Worm (Caenorhabditis elegans) whole organism, L4 larva: ENCODE data around the gene inpp-1.
A peak's percentile ranks its signal among the peaks of the same experiment; 100 is the strongest.

Experiments used
- D1046.2 ChIP-seq: fragments of 200-800 bp; sonication (Bioruptor generic); IDR thresholded peaks from 2 replicates; pipeline ENCODE4 v1.3.6; 2022; ENCODE audit warnings: missing genetic modification characterization, missing compliant biosample characterization
- aly-2 ChIP-seq: sonication (generic microtip); optimal IDR thresholded peaks from 2 replicates; lab custom pipeline; 2018; ENCODE audit warnings: missing biosample characterization, missing genetic modification characterization
- lin-13 ChIP-seq: fragments of 150-350 bp; optimal IDR thresholded peaks from 2 replicates; lab custom pipeline; 2014; ENCODE audit warnings: missing biosample characterization, missing genetic modification reagents, missing genetic modification characterization
- lin-15B ChIP-seq: fragments of 150-350 bp; sonication (generic microtip); optimal IDR thresholded peaks from 3 replicates; lab custom pipeline; 2014; ENCODE audit warnings: missing biosample characterization, missing genetic modification characterization
- lin-29 ChIP-seq: fragments of 200-800 bp; sonication (Bioruptor generic); IDR thresholded peaks from 2 replicates; pipeline ENCODE4 v1.3.6; 2022; ENCODE audit warnings: missing genetic modification reagents, missing genetic modification characterization, missing compliant biosample characterization
- lin-38 ChIP-seq: fragments of 200-800 bp; sonication (Bioruptor generic); IDR thresholded peaks from 2 replicates; pipeline ENCODE4 v1.3.6; 2022; ENCODE audit warnings: missing genetic modification reagents, missing genetic modification characterization, missing compliant biosample characterization
- mxl-3 ChIP-seq: fragments of 200-800 bp; sonication (Bioruptor generic); optimal IDR thresholded peaks from 2 replicates; lab custom pipeline; 2018; ENCODE audit warnings: mild to moderate bottlenecking, missing genetic modification characterization, missing compliant biosample characterization
- nhr-28 ChIP-seq: fragments of 150-350 bp; optimal IDR thresholded peaks from 2 replicates; lab custom pipeline; 2014; ENCODE audit warnings: missing biosample characterization, missing genetic modification characterization
- unc-62 ChIP-seq, 3 experiments: fragments of 150-350 bp in 1 of 3; sonication (generic microtip); optimal IDR thresholded peaks in 2 of 3; peaks in 1 of 3; 1 replicate in 1 of 3; 2 replicates in 2 of 3; lab custom pipeline; 2014 to 2017; ENCODE audit warnings: missing biosample characterization in 3 of 3, missing genetic modification characterization in 3 of 3, missing genetic modification reagents in 3 of 3, missing genotype in 1 of 3

DNA sequence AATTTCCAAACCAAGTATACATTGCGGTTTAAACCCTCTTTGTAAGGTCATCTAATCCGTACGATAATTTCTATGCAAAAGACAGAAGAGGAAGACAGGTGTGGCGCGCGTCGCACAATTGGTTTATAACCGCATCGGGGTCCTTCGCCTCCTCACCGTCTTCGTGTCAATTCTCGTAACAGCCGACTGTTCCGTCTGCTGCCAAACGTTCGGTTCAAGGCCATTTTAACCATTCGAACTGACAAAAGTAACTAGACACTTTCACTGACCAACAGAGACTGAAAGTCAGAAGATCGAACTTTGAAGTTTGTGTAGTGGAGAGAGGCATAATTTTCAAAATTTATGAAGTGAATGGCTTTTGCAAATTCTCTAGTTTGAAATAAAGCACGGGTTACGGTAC, 42.2 kb upstream of the inpp-1 start:
- TF ChIP-seq lin-38 (GFP tag; lab: Robert Waterston, UW) (no peak), unc-62 (GFP tag; optimal IDR thresholded peaks at IDR 0.05 in 1 of 2; lab: Kevin White, UChicago) (no peak), unc-62 (tag; optimal IDR thresholded peaks at IDR 0.05; lab: Kevin White, UChicago) (no peak), mxl-3 (GFP tag; lab: Kevin White, UChicago) (no peak), aly-2 (tag; lab: Kevin White, UChicago) (no peak), lin-13 (GFP tag; lab: Kevin White, UChicago) (no peak), lin-29 (GFP tag; lab: Robert Waterston, UW) (no peak), lin-15B (tag; lab: Kevin White, UChicago) (no peak), nhr-28 (tag; lab: Kevin White, UChicago) (peak; percentile 50), D1046.2 (GFP tag; lab: Robert Waterston, UW) (no peak)
